Worm (Caenorhabditis elegans) whole organism, L1 larva: ENCODE measurements around the gene Y76B12C.3.

ENCODE experiments used
- C04F5.9 ChIP-seq: sonication (generic microtip); optimal IDR thresholded peaks from 2 replicates; lab custom pipeline; 2016; ENCODE audit warnings: missing genetic modification characterization, missing compliant biosample characterization
- C16A3.4 ChIP-seq: fragments of 150-350 bp; optimal IDR thresholded peaks from 2 replicates; lab custom pipeline; 2014; ENCODE audit warnings: missing biosample characterization, missing genetic modification characterization
- C34B4.2 ChIP-seq: sonication (generic microtip); optimal IDR thresholded peaks from 2 replicates; lab custom pipeline; 2017; ENCODE audit warnings: mild to moderate bottlenecking, missing genetic modification characterization, missing compliant biosample characterization
- F16B12.6 ChIP-seq: fragments of 150-350 bp; optimal IDR thresholded peaks from 2 replicates; lab custom pipeline; 2014; ENCODE audit warnings: missing biosample characterization, missing genetic modification characterization
- ceh-8 ChIP-seq: fragments of 200-800 bp; sonication (Bioruptor generic); optimal IDR thresholded peaks from 2 replicates; lab custom pipeline; 2018; ENCODE audit warnings: mild to moderate bottlenecking, missing genetic modification characterization, moderate library complexity, missing compliant biosample characterization
- ceh-82 ChIP-seq, 3 experiments: fragments of 150-350 bp in 1 of 3; sonication (generic microtip) in 2 of 3; optimal IDR thresholded peaks; 2 replicates each; lab custom pipeline; 2014 to 2017; ENCODE audit warnings: missing biosample characterization in 3 of 3, missing genetic modification characterization in 3 of 3
- ces-1 ChIP-seq: fragments of 150-350 bp; optimal IDR thresholded peaks from 2 replicates; lab custom pipeline; 2014; ENCODE audit warnings: missing biosample characterization, missing genetic modification reagents, missing genetic modification characterization
- dpl-1 ChIP-seq, 3 experiments: fragments of 150-350 bp in 2 of 3; sonication (generic microtip) in 1 of 3; optimal IDR thresholded peaks; 2 replicates each; lab custom pipeline; 2014 to 2017; ENCODE audit warnings: missing biosample characterization in 3 of 3, missing genetic modification characterization in 3 of 3, missing genetic modification reagents in 3 of 3
- dsc-1 ChIP-seq: sonication (generic microtip); optimal IDR thresholded peaks from 2 replicates; lab custom pipeline; 2016; ENCODE audit warnings: mild to moderate bottlenecking, missing genetic modification characterization, missing compliant biosample characterization
- efl-1 ChIP-seq, 4 experiments: fragments of 150-350 bp; optimal IDR thresholded peaks in 3 of 4; peaks in 1 of 4; 1 replicate in 1 of 4; 2 replicates in 3 of 4; lab custom pipeline; 2014; ENCODE audit warnings: missing biosample characterization in 2 of 4, missing genetic modification characterization in 2 of 4, missing genetic modification reagents in 2 of 4
- efl-3 ChIP-seq: fragments of 200-800 bp; sonication (Bioruptor generic); optimal IDR thresholded peaks from 2 replicates; lab custom pipeline; 2018; ENCODE audit warnings: mild to moderate bottlenecking, missing genetic modification characterization, missing compliant biosample characterization
- egl-13 ChIP-seq: sonication (generic microtip); optimal IDR thresholded peaks from 2 replicates; lab custom pipeline; 2016; ENCODE audit warnings: missing genotype, missing genetic modification reagents, missing genetic modification characterization, missing compliant biosample characterization
- egl-27 ChIP-seq, 2 experiments: fragments of 150-350 bp in 1 of 2; sonication (generic microtip); optimal IDR thresholded peaks; 3 replicates each; lab custom pipeline; 2017 to 2018; ENCODE audit warnings: missing biosample characterization in 2 of 2, missing genetic modification characterization in 2 of 2, missing genetic modification reagents in 2 of 2
- elt-2 ChIP-seq: sonication (generic microtip); optimal IDR thresholded peaks from 2 replicates; lab custom pipeline; 2016; ENCODE audit warnings: missing genetic modification characterization, mild to moderate bottlenecking, inconsistent platforms, missing compliant biosample characterization, missing genetic modification reagents
- ets-5 ChIP-seq: fragments of 200-800 bp; sonication (Bioruptor generic); IDR thresholded peaks from 2 replicates; pipeline ENCODE4 v1.3.6; 2022; ENCODE audit warnings: missing genetic modification characterization, missing compliant biosample characterization
- fkh-4 ChIP-seq: sonication (generic microtip); optimal IDR thresholded peaks from 2 replicates; lab custom pipeline; 2016; ENCODE audit warnings: missing compliant biosample characterization, missing genetic modification characterization, borderline replicate concordance
- fos-1 ChIP-seq: fragments of 150-350 bp; optimal IDR thresholded peaks from 2 replicates; lab custom pipeline; 2014; ENCODE audit warnings: missing biosample characterization, missing genetic modification characterization
- grh-1 ChIP-seq: fragments of 200-800 bp; sonication (Bioruptor generic); IDR thresholded peaks from 2 replicates; pipeline ENCODE4 v1.3.6; 2022; ENCODE audit warnings: missing genetic modification reagents, missing genetic modification characterization, missing compliant biosample characterization
- hlh-4 ChIP-seq: sonication (generic microtip); optimal IDR thresholded peaks from 2 replicates; lab custom pipeline; 2016; ENCODE audit warnings: mild to moderate bottlenecking, missing genetic modification characterization, missing compliant biosample characterization
- hpl-2 ChIP-seq: fragments of 150-350 bp; optimal IDR thresholded peaks from 2 replicates; lab custom pipeline; 2014; ENCODE audit warnings: missing biosample characterization, missing genetic modification reagents, missing genetic modification characterization
- irx-1 ChIP-seq: sonication (generic microtip); optimal IDR thresholded peaks from 2 replicates; lab custom pipeline; 2016; ENCODE audit warnings: missing genetic modification characterization, missing compliant biosample characterization
- isw-1 ChIP-seq: fragments of 200-800 bp; sonication (Bioruptor generic); IDR thresholded peaks from 2 replicates; pipeline ENCODE4 v1.3.6; 2022; ENCODE audit warnings: missing genetic modification characterization, missing compliant biosample characterization
- lin-15B ChIP-seq: fragments of 150-350 bp; sonication (generic microtip); optimal IDR thresholded peaks from 3 replicates; lab custom pipeline; 2014; ENCODE audit warnings: missing biosample characterization, missing genetic modification characterization
- lin-35 ChIP-seq, 2 experiments: fragments of 150-350 bp; optimal IDR thresholded peaks; 2 replicates each; lab custom pipeline; 2014; ENCODE audit warnings: missing biosample characterization in 2 of 2, missing genetic modification characterization in 2 of 2, missing genetic modification reagents in 2 of 2
- lin-39 ChIP-seq: fragments of 150-350 bp; optimal IDR thresholded peaks from 2 replicates; lab custom pipeline; 2014; ENCODE audit warnings: missing biosample characterization, missing genetic modification reagents, missing genetic modification characterization
- lir-3 ChIP-seq: sonication (generic microtip); optimal IDR thresholded peaks from 2 replicates; lab custom pipeline; 2016; ENCODE audit warnings: mild to moderate bottlenecking, missing genetic modification characterization, moderate library complexity, missing compliant biosample characterization; ENCODE audit not compliant: poor library complexity
- lsy-2 ChIP-seq, 2 experiments: fragments of 150-350 bp; optimal IDR thresholded peaks; 2 replicates each; lab custom pipeline; 2014; ENCODE audit warnings: missing biosample characterization in 2 of 2, missing genetic modification characterization in 2 of 2
- mef-2 ChIP-seq: fragments of 150-350 bp; optimal IDR thresholded peaks from 2 replicates; lab custom pipeline; 2014; ENCODE audit warnings: missing biosample characterization, missing genetic modification characterization
- mep-1 ChIP-seq: fragments of 150-350 bp; optimal IDR thresholded peaks from 2 replicates; lab custom pipeline; 2014; ENCODE audit warnings: missing biosample characterization, missing genetic modification characterization
- nhr-20 ChIP-seq: sonication (generic microtip); optimal IDR thresholded peaks from 2 replicates; lab custom pipeline; 2016; ENCODE audit warnings: mild to moderate bottlenecking, missing genetic modification characterization, missing compliant biosample characterization
- nhr-237 ChIP-seq: fragments of 150-350 bp; optimal IDR thresholded peaks from 2 replicates; lab custom pipeline; 2014; ENCODE audit warnings: missing biosample characterization, missing genetic modification characterization
- nhr-47 ChIP-seq: sonication (generic microtip); optimal IDR thresholded peaks from 2 replicates; lab custom pipeline; 2016; ENCODE audit warnings: mild to moderate bottlenecking, missing genetic modification characterization, moderate library complexity, missing compliant biosample characterization
- nhr-71 ChIP-seq: sonication (generic microtip); optimal IDR thresholded peaks from 2 replicates; lab custom pipeline; 2016; ENCODE audit warnings: mild to moderate bottlenecking, missing genetic modification characterization, moderate library complexity, missing compliant biosample characterization
- nhr-77 ChIP-seq: fragments of 150-350 bp; optimal IDR thresholded peaks from 2 replicates; lab custom pipeline; 2014; ENCODE audit warnings: missing biosample characterization, missing genetic modification characterization
- nhr-84 ChIP-seq: sonication (generic microtip); optimal IDR thresholded peaks from 2 replicates; lab custom pipeline; 2017; ENCODE audit warnings: missing biosample characterization, missing genetic modification characterization
- nhr-85 ChIP-seq: sonication (generic microtip); peaks from one replicate; lab custom pipeline; 2016; ENCODE audit warnings: missing genetic modification characterization, inconsistent platforms, missing compliant biosample characterization
- rnt-1 ChIP-seq: sonication (generic microtip); optimal IDR thresholded peaks from 2 replicates; lab custom pipeline; 2016; ENCODE audit warnings: mild to moderate bottlenecking, missing genetic modification characterization, moderate library complexity, missing compliant biosample characterization
- skn-1 ChIP-seq: fragments of 150-350 bp; optimal IDR thresholded peaks from 2 replicates; lab custom pipeline; 2014; ENCODE audit warnings: missing biosample characterization, missing genetic modification characterization
- snpc-4 ChIP-seq: fragments of 150-350 bp; optimal IDR thresholded peaks from 2 replicates; lab custom pipeline; 2014; ENCODE audit warnings: missing biosample characterization, missing genetic modification characterization
- snu-23 ChIP-seq: sonication (generic microtip); optimal IDR thresholded peaks from 2 replicates; lab custom pipeline; 2016; ENCODE audit warnings: missing genetic modification characterization, missing compliant biosample characterization
- swsn-7 ChIP-seq: sonication (generic microtip); optimal IDR thresholded peaks from 2 replicates; lab custom pipeline; 2016; ENCODE audit warnings: missing genetic modification characterization, missing compliant biosample characterization
- unc-130 ChIP-seq: fragments of 150-350 bp; optimal IDR thresholded peaks from 2 replicates; lab custom pipeline; 2017; ENCODE audit warnings: missing biosample characterization, missing genetic modification characterization, inconsistent platforms
- unc-30 ChIP-seq: sonication (generic microtip); optimal IDR thresholded peaks from 2 replicates; lab custom pipeline; 2017; ENCODE audit warnings: missing biosample characterization, missing genetic modification characterization
- unc-62 ChIP-seq: fragments of 150-350 bp; optimal IDR thresholded peaks from 2 replicates; lab custom pipeline; 2014; ENCODE audit warnings: missing biosample characterization, missing genetic modification reagents, missing genetic modification characterization
- vab-15 ChIP-seq: sonication (generic microtip); optimal IDR thresholded peaks from 2 replicates; lab custom pipeline; 2017; ENCODE audit warnings: missing genotype, mild to moderate bottlenecking, missing genetic modification characterization, missing compliant biosample characterization
- xbp-1 ChIP-seq: sonication (generic microtip); optimal IDR thresholded peaks from 2 replicates; lab custom pipeline; 2016; ENCODE audit warnings: missing genetic modification characterization, missing compliant biosample characterization
- zip-4 ChIP-seq: fragments of 200-800 bp; sonication (Bioruptor generic); optimal IDR thresholded peaks from 2 replicates; lab custom pipeline; 2018; ENCODE audit warnings: mild to moderate bottlenecking, missing genetic modification characterization, moderate library complexity, missing compliant biosample characterization
- ztf-11 ChIP-seq, 2 experiments: sonication (generic microtip); optimal IDR thresholded peaks; 2 replicates each; lab custom pipeline; 2016 to 2017; ENCODE audit warnings: missing genetic modification characterization in 2 of 2, missing biosample characterization in 1 of 2, missing compliant biosample characterization in 1 of 2

Y76B12C.3 gene

DNA sequence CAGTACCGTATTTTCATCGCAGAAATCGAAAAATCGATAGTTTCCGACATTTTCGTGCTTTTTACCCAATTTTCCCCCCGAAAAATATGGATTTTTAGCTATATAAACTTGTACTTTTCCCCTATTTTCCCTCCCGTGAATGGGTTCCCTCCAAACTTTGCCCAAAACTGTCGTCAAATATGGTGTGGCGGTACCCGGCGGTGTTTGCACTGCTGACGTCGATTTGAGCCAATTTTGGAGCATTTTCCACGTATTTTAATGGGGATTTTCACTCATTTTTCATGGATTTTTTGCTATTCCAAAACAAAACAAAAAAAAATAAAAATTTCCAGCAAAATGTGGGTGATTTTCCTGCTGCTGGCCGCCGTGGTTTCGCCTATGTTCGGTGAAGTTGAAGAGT lies at the start of gene Y76B12C.3:
TSS of gene Y76B12C.3 (plus strand) at position 334 of the 400 bp plus-strand sequence.
- no peak for TF ChIP-seq ces-1 (GFP tag; lab: Kevin White, UChicago)
- peak; percentile 11 to 26 for TF ChIP-seq efl-1 (optimal IDR thresholded peaks at IDR 0.05; lab: Kevin White, UChicago)
- TF ChIP-seq efl-1 (GFP tag; optimal IDR thresholded peaks at IDR 0.05 in 1 of 2; lab: Kevin White, UChicago): peak; percentile 33 to 93
- peak; percentile 31 to 54 for TF ChIP-seq lin-35 (GFP tag; optimal IDR thresholded peaks at IDR 0.05; lab: Kevin White, UChicago)
- TF ChIP-seq nhr-71 (tag; lab: Kevin White, UChicago): no peak
- TF ChIP-seq fkh-4 (tag; lab: Kevin White, UChicago): no peak
- TF ChIP-seq unc-62 (GFP tag; lab: Kevin White, UChicago): no peak
- no peak for TF ChIP-seq lin-39 (tag; lab: Kevin White, UChicago)
- TF ChIP-seq unc-30 (tag; lab: Kevin White, UChicago): no peak
- TF ChIP-seq skn-1 (tag; lab: Kevin White, UChicago): no peak
- TF ChIP-seq snu-23 (GFP tag; lab: Kevin White, UChicago): peak; percentile 2
- TF ChIP-seq mep-1: peak; percentile 38
- peak in 2 of 3 experiments; percentile 32 to 44 for TF ChIP-seq dpl-1 (GFP tag; optimal IDR thresholded peaks at IDR 0.05; lab: Kevin White, UChicago)
- TF ChIP-seq nhr-20 (tag; lab: Kevin White, UChicago): no peak
- TF ChIP-seq vab-15 (tag; lab: Kevin White, UChicago): no peak
- no peak for TF ChIP-seq nhr-47 (tag; lab: Kevin White, UChicago)
- TF ChIP-seq xbp-1 (tag; lab: Kevin White, UChicago): peak; percentile 99
- TF ChIP-seq hlh-4 (tag; lab: Kevin White, UChicago): no peak
- peak; percentile 52 for TF ChIP-seq nhr-85 (tag; lab: Kevin White, UChicago)
- no peak for TF ChIP-seq swsn-7 (tag; lab: Kevin White, UChicago)
- TF ChIP-seq F16B12.6 (tag; lab: Kevin White, UChicago): peak; percentile 82
- TF ChIP-seq mef-2 (tag; lab: Kevin White, UChicago): no peak
- TF ChIP-seq efl-3 (GFP tag; lab: Kevin White, UChicago): no peak
- TF ChIP-seq irx-1 (tag; lab: Kevin White, UChicago): no peak
- TF ChIP-seq ets-5 (GFP tag; lab: Robert Waterston, UW): no peak
- peak in 1 of 3 experiments; percentile 4 for TF ChIP-seq ceh-82 (tag; optimal IDR thresholded peaks at IDR 0.05; lab: Kevin White, UChicago)
- no peak for TF ChIP-seq ztf-11 (tag; optimal IDR thresholded peaks at IDR 0.05; lab: Kevin White, UChicago)
- no peak for TF ChIP-seq grh-1 (GFP tag; lab: Robert Waterston, UW)
- TF ChIP-seq lsy-2 (tag; optimal IDR thresholded peaks at IDR 0.05; lab: Kevin White, UChicago): peak in 1 of 2 experiments; percentile 44
- TF ChIP-seq dsc-1: no peak

DNA sequence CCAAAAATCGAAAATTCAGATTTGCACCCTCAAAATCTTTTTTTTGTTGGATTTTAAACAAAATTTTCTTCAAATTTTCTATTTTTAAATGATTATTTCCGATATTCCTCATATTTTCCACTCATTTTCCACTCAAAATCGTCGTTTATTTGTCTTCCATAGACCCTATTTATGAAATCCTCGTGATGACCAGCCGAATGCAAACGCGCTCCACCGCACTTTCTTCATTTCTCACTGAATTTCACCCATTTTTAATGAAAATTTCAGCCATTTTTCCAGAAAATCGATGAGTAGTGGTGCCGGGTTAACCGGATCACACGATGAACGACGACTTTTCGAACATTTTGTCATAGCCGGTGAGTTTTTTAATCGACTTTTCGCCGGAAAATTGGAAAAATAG lies 49.8 kb upstream of the Y76B12C.3 start, which contains the start of gene denn-4:
TSS of gene denn-4 (plus strand) at position 280 of the 400 bp plus-strand sequence.
- TF ChIP-seq C16A3.4: no peak
- TF ChIP-seq ceh-8 (GFP tag; lab: Kevin White, UChicago): no peak
- no peak for TF ChIP-seq dsc-1
- TF ChIP-seq irx-1 (tag; lab: Kevin White, UChicago): no peak
- no peak for TF ChIP-seq nhr-20 (tag; lab: Kevin White, UChicago)
- TF ChIP-seq egl-13 (tag; lab: Kevin White, UChicago): no peak
- TF ChIP-seq unc-130 (tag; lab: Kevin White, UChicago): peak; percentile 10
- no peak for TF ChIP-seq lir-3 (tag; lab: Kevin White, UChicago)
- TF ChIP-seq lin-35 (GFP tag; optimal IDR thresholded peaks at IDR 0.05; lab: Kevin White, UChicago): peak; percentile 11 to 48
- TF ChIP-seq ces-1 (GFP tag; lab: Kevin White, UChicago): no peak
- no peak for TF ChIP-seq lin-39 (tag; lab: Kevin White, UChicago)
- no peak for TF ChIP-seq isw-1 (GFP tag; lab: Robert Waterston, UW)
- peak in 1 of 3 experiments; percentile 16 for TF ChIP-seq ceh-82 (tag; optimal IDR thresholded peaks at IDR 0.05; lab: Kevin White, UChicago)
- TF ChIP-seq lsy-2 (tag; optimal IDR thresholded peaks at IDR 0.05; lab: Kevin White, UChicago): peak in 1 of 2 experiments; percentile 56
- no peak for TF ChIP-seq ets-5 (GFP tag; lab: Robert Waterston, UW)
- no peak for TF ChIP-seq nhr-71 (tag; lab: Kevin White, UChicago)
- TF ChIP-seq nhr-84: no peak
- TF ChIP-seq rnt-1: no peak
- TF ChIP-seq elt-2: no peak
- TF ChIP-seq zip-4 (GFP tag; lab: Kevin White, UChicago): no peak
- no peak for TF ChIP-seq snpc-4 (tag; lab: Kevin White, UChicago)
- TF ChIP-seq skn-1 (tag; lab: Kevin White, UChicago): peak; percentile 45
- no peak for TF ChIP-seq C34B4.2 (tag; lab: Kevin White, UChicago)
- TF ChIP-seq snu-23 (GFP tag; lab: Kevin White, UChicago): peak; percentile 18
- peak in 2 of 3 experiments; percentile 14 to 58 for TF ChIP-seq dpl-1 (GFP tag; optimal IDR thresholded peaks at IDR 0.05; lab: Kevin White, UChicago)
- TF ChIP-seq nhr-77 (tag; lab: Kevin White, UChicago): no peak
- TF ChIP-seq C04F5.9 (tag; lab: Kevin White, UChicago): no peak
- no peak for TF ChIP-seq nhr-237 (tag; lab: Kevin White, UChicago)
- no peak for TF ChIP-seq egl-27 (tag; optimal IDR thresholded peaks at IDR 0.05; lab: Kevin White, UChicago)
- no peak for TF ChIP-seq fos-1 (tag; lab: Kevin White, UChicago)
- peak; percentile 4 for TF ChIP-seq lin-15B
- no peak for TF ChIP-seq ztf-11 (tag; optimal IDR thresholded peaks at IDR 0.05; lab: Kevin White, UChicago)
- TF ChIP-seq unc-62 (GFP tag; lab: Kevin White, UChicago): no peak
- TF ChIP-seq hpl-2 (GFP tag; lab: Kevin White, UChicago): no peak
